Worm (Caenorhabditis elegans): Measurements from ENCODE around the gene T26A5.8.

- TF ChIP-seq ama-1 (optimal IDR thresholded peaks at IDR 0.05) (no peak), elt-3 (tag; optimal IDR thresholded peaks at IDR 0.05) (no peak), egl-27 (tag; optimal IDR thresholded peaks at IDR 0.05) (no peak), ztf-11 (tag; optimal IDR thresholded peaks at IDR 0.05) (no peak), skn-1 (tag; optimal IDR thresholded peaks at IDR 0.05) (no peak), gmeb-1 (tag; optimal IDR thresholded peaks at IDR 0.05) (no peak), mbf-1 (tag; optimal IDR thresholded peaks at IDR 0.05) (no peak), nhr-6 (tag; optimal IDR thresholded peaks at IDR 0.05) (no peak), lsy-2 (tag; optimal IDR thresholded peaks at IDR 0.05) (no peak), peb-1 (tag; optimal IDR thresholded peaks at IDR 0.05) (no peak), lin-11 (tag; optimal IDR thresholded peaks at IDR 0.05) (no peak), lin-39 (tag; optimal IDR thresholded peaks at IDR 0.05) (no peak)
These were observed 16.8 kb upstream of the T26A5.8 start for ce11 chrIII:6479439-6479838.
